Worm (Caenorhabditis elegans) whole organism, early embryonic: ENCODE data around the gene C46F2.1.

Source experiments
- ama-1 ChIP-seq: fragments of 150-350 bp; optimal IDR thresholded peaks from 2 replicates; lab custom pipeline; 2014
- ceh-13 ChIP-seq: fragments of 200-800 bp; sonication (Bioruptor generic); optimal IDR thresholded peaks from 2 replicates; lab custom pipeline; 2018; ENCODE audit warnings: mild to moderate bottlenecking, missing genetic modification characterization, missing compliant biosample characterization
- sea-1 ChIP-seq: fragments of 200-800 bp; sonication (Bioruptor generic); conservative IDR thresholded peaks from 2 replicates; pipeline ENCODE4 v1.3.6; 2022; ENCODE audit warnings: missing genetic modification characterization, missing compliant biosample characterization

ce11 chrX:8116157-8116556, 38.3 kb downstream of the C46F2.1 start, which contains the start of gene hlh-8:
- TF ChIP-seq ama-1 (no peak), sea-1 (GFP tag; lab: Robert Waterston, UW) (no peak), ceh-13 (GFP tag; lab: Kevin White, UChicago) (no peak)
